Worm (Caenorhabditis elegans) whole organism, late embryonic: ENCODE measurements around the gene srx-76.

Experiments
- C08G9.2 ChIP-seq: sonication (generic microtip); optimal IDR thresholded peaks from 2 replicates; lab custom pipeline; 2016; ENCODE audit warnings: mild to moderate bottlenecking, missing genetic modification characterization, moderate library complexity, missing compliant biosample characterization
- F13H6.1 ChIP-seq: sonication (generic microtip); optimal IDR thresholded peaks from 2 replicates; lab custom pipeline; 2016; ENCODE audit warnings: missing genetic modification characterization, missing compliant biosample characterization
- K02D7.2 ChIP-seq: sonication (generic microtip); optimal IDR thresholded peaks from 2 replicates; lab custom pipeline; 2017; ENCODE audit warnings: mild to moderate bottlenecking, missing genetic modification characterization, missing compliant biosample characterization
- K09A11.1 ChIP-seq: sonication (generic microtip); optimal IDR thresholded peaks from 2 replicates; lab custom pipeline; 2017; ENCODE audit warnings: antibody characterized with exemption, mild to moderate bottlenecking, missing genetic modification characterization, missing compliant biosample characterization; ENCODE audit not compliant: insufficient read depth
- ahr-1 ChIP-seq: sonication (generic microtip); optimal IDR thresholded peaks from 2 replicates; lab custom pipeline; 2016; ENCODE audit warnings: missing genetic modification characterization, missing compliant biosample characterization
- ceh-14 ChIP-seq: sonication (generic microtip); optimal IDR thresholded peaks from 2 replicates; lab custom pipeline; 2016; ENCODE audit warnings: missing genotype, missing genetic modification characterization, missing compliant biosample characterization
- ceh-18 ChIP-seq: sonication (generic microtip); optimal IDR thresholded peaks from 2 replicates; lab custom pipeline; 2016; ENCODE audit warnings: missing genetic modification characterization, missing compliant biosample characterization
- ceh-22 ChIP-seq: sonication (generic microtip); optimal IDR thresholded peaks from 2 replicates; lab custom pipeline; 2017; ENCODE audit warnings: missing biosample characterization, missing genetic modification characterization
- ceh-24 ChIP-seq: sonication (generic microtip); optimal IDR thresholded peaks from 2 replicates; lab custom pipeline; 2016; ENCODE audit warnings: mild to moderate bottlenecking, missing genetic modification characterization, missing compliant biosample characterization
- ceh-30 ChIP-seq: fragments of 150-350 bp; optimal IDR thresholded peaks from 2 replicates; lab custom pipeline; 2014; ENCODE audit warnings: missing biosample characterization, missing genetic modification characterization
- ceh-31 ChIP-seq: sonication (generic microtip); optimal IDR thresholded peaks from 2 replicates; lab custom pipeline; 2016; ENCODE audit warnings: missing genetic modification characterization, missing compliant biosample characterization
- ceh-48 ChIP-seq: sonication (generic microtip); optimal IDR thresholded peaks from 2 replicates; lab custom pipeline; 2016; ENCODE audit warnings: missing genetic modification characterization, inconsistent platforms, missing compliant biosample characterization
- ceh-6 ChIP-seq: fragments of 200-800 bp; sonication (Bioruptor generic); optimal IDR thresholded peaks from 2 replicates; lab custom pipeline; 2018; ENCODE audit warnings: mild to moderate bottlenecking, missing genetic modification characterization, missing compliant biosample characterization
- che-1 ChIP-seq: sonication (generic microtip); optimal IDR thresholded peaks from 2 replicates; lab custom pipeline; 2016; ENCODE audit warnings: mild to moderate bottlenecking, missing genetic modification characterization, missing compliant biosample characterization
- dmd-4 ChIP-seq: sonication (generic microtip); optimal IDR thresholded peaks from 2 replicates; lab custom pipeline; 2016; ENCODE audit warnings: borderline replicate concordance, missing genetic modification characterization, missing compliant biosample characterization
- elt-2 ChIP-seq: sonication (generic microtip); optimal IDR thresholded peaks from 2 replicates; lab custom pipeline; 2016; ENCODE audit warnings: missing genetic modification reagents, missing genetic modification characterization, missing compliant biosample characterization
- elt-4 ChIP-seq: sonication (generic microtip); optimal IDR thresholded peaks from 2 replicates; lab custom pipeline; 2016; ENCODE audit warnings: missing genetic modification characterization, missing compliant biosample characterization
- ets-4 ChIP-seq: sonication (generic microtip); optimal IDR thresholded peaks from 2 replicates; lab custom pipeline; 2016; ENCODE audit warnings: missing genetic modification characterization, missing compliant biosample characterization
- eyg-1 ChIP-seq: sonication (generic microtip); optimal IDR thresholded peaks from 2 replicates; lab custom pipeline; 2016; ENCODE audit warnings: missing genotype, missing genetic modification characterization, missing compliant biosample characterization
- fax-1 ChIP-seq: sonication (generic microtip); optimal IDR thresholded peaks from 2 replicates; lab custom pipeline; 2016; ENCODE audit warnings: missing genotype, missing genetic modification characterization, missing compliant biosample characterization
- fkh-10 ChIP-seq: fragments of 150-350 bp; optimal IDR thresholded peaks from 2 replicates; lab custom pipeline; 2014; ENCODE audit warnings: missing biosample characterization, missing genetic modification reagents, missing genetic modification characterization
- fkh-6 ChIP-seq: sonication (generic microtip); optimal IDR thresholded peaks from 2 replicates; lab custom pipeline; 2016; ENCODE audit warnings: missing genetic modification characterization, missing compliant biosample characterization
- gmeb-2 ChIP-seq: sonication (generic microtip); optimal IDR thresholded peaks from 2 replicates; lab custom pipeline; 2016; ENCODE audit warnings: missing genetic modification characterization, inconsistent platforms, missing compliant biosample characterization
- hlh-30 ChIP-seq: sonication (generic microtip); optimal IDR thresholded peaks from 2 replicates; lab custom pipeline; 2017; ENCODE audit warnings: antibody characterized with exemption, missing genetic modification characterization, missing compliant biosample characterization; ENCODE audit not compliant: insufficient read depth
- hlh-6 ChIP-seq: sonication (generic microtip); optimal IDR thresholded peaks from 2 replicates; lab custom pipeline; 2016; ENCODE audit warnings: missing genotype, missing genetic modification characterization, missing compliant biosample characterization
- hlh-8 ChIP-seq: sonication (generic microtip); optimal IDR thresholded peaks from 2 replicates; lab custom pipeline; 2016; ENCODE audit warnings: missing genotype, missing genetic modification characterization, missing compliant biosample characterization
- lim-6 ChIP-seq: sonication (generic microtip); optimal IDR thresholded peaks from 2 replicates; lab custom pipeline; 2016; ENCODE audit warnings: missing genetic modification characterization, missing compliant biosample characterization
- lin-11 ChIP-seq: fragments of 200-800 bp; sonication (Bioruptor generic); optimal IDR thresholded peaks from 2 replicates; lab custom pipeline; 2018; ENCODE audit warnings: mild to moderate bottlenecking, missing genetic modification characterization, missing compliant biosample characterization
- mec-3 ChIP-seq: sonication (generic microtip); optimal IDR thresholded peaks from 2 replicates; lab custom pipeline; 2016; ENCODE audit warnings: borderline replicate concordance, missing genetic modification characterization, missing compliant biosample characterization
- nhr-11 ChIP-seq: fragments of 150-350 bp; optimal IDR thresholded peaks from 2 replicates; lab custom pipeline; 2014; ENCODE audit warnings: missing biosample characterization, missing genetic modification characterization
- pax-1 ChIP-seq: fragments of 150-350 bp; optimal IDR thresholded peaks from 2 replicates; lab custom pipeline; 2014; ENCODE audit warnings: missing biosample characterization, missing genetic modification characterization
- pha-4 ChIP-seq: fragments of 150-350 bp; optimal IDR thresholded peaks from 2 replicates; lab custom pipeline; 2018; ENCODE audit warnings: missing biosample characterization, missing genetic modification reagents, missing genetic modification characterization
- pros-1 ChIP-seq: fragments of 150-350 bp; optimal IDR thresholded peaks from 2 replicates; lab custom pipeline; 2014; ENCODE audit warnings: missing biosample characterization, missing genetic modification reagents, missing genetic modification characterization
- sox-2 ChIP-seq: fragments of 200-800 bp; sonication (Bioruptor generic); IDR thresholded peaks from 2 replicates; pipeline ENCODE4 v1.3.6; 2022; ENCODE audit warnings: missing genetic modification reagents, missing genetic modification characterization, missing compliant biosample characterization
- sox-4 ChIP-seq: sonication (generic microtip); optimal IDR thresholded peaks from 2 replicates; lab custom pipeline; 2017; ENCODE audit warnings: mild to moderate bottlenecking, missing genetic modification characterization, inconsistent platforms, missing compliant biosample characterization
- syd-9 ChIP-seq: sonication (generic microtip); optimal IDR thresholded peaks from 2 replicates; lab custom pipeline; 2016; ENCODE audit warnings: mild to moderate bottlenecking, missing genetic modification characterization, moderate library complexity, missing compliant biosample characterization
- ttx-3 ChIP-seq: sonication (generic microtip); optimal IDR thresholded peaks from 2 replicates; lab custom pipeline; 2016; ENCODE audit warnings: missing genetic modification reagents, missing genetic modification characterization, missing compliant biosample characterization
- unc-42 ChIP-seq: sonication (generic microtip); optimal IDR thresholded peaks from 2 replicates; lab custom pipeline; 2016; ENCODE audit warnings: missing genotype, missing genetic modification characterization, missing compliant biosample characterization
- unc-55 ChIP-seq: sonication (generic microtip); optimal IDR thresholded peaks from 2 replicates; lab custom pipeline; 2017; ENCODE audit warnings: missing biosample characterization, missing genetic modification reagents, missing genetic modification characterization
- zip-5 ChIP-seq: sonication (generic microtip); optimal IDR thresholded peaks from 2 replicates; lab custom pipeline; 2016; ENCODE audit warnings: missing genetic modification characterization, missing compliant biosample characterization
- ztf-16 ChIP-seq: sonication (generic microtip); optimal IDR thresholded peaks from 2 replicates; lab custom pipeline; 2017; ENCODE audit warnings: missing genetic modification characterization, missing compliant biosample characterization

srx-76 gene

DNA sequence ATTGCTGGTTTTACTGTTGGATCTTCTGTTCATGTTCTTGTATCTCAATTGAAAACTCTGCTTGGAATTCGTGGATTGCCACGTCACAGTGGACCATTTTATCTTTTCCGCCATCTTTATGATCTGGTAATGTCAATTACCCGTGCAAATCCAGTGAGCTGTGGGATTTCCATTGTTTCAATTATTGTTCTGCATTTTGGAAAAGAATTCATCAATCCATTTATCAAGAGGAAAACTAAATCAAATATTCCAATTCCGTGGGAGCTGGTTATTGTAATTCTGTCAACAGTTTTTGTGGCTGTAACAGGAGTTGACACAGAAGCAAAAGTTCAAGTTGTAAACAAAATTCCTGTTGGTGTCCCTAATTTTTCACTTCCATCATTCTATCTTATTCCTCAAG lies 15.0 kb upstream of the srx-76 start:
- TF ChIP-seq F13H6.1 (tag; lab: Kevin White, UChicago) (no peak), gmeb-2 (tag; lab: Kevin White, UChicago) (no peak), ztf-16 (tag; lab: Kevin White, UChicago) (no peak), C08G9.2 (tag; lab: Kevin White, UChicago) (no peak), ets-4 (no peak), sox-2 (no peak), ceh-31 (no peak), sox-4 (tag; lab: Kevin White, UChicago) (no peak), ceh-30 (no peak), pax-1 (tag; lab: Kevin White, UChicago) (no peak), K02D7.2 (tag; lab: Kevin White, UChicago) (no peak), pros-1 (tag; lab: Kevin White, UChicago) (no peak), ahr-1 (tag; lab: Kevin White, UChicago) (no peak), ceh-6 (no peak), pha-4 (no peak)

DNA sequence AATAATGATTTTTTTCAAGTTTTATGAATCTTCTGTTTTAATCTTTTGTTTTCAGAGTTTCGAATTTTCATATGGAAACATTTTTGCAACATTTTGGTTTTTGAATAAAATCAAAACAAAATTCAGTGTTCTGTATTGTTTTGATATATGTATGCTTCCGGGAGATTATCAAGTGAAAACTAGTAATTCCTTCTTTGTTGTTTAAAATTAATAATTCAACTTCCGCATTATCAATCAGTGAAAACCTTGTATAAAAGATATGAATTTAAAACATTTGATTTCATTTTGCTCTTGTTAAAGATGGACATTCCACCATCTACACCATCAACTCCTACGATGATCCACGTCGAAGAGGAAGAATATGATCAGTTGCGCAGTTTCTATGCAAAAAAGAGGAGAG lies 11.9 kb upstream of the srx-76 start, which contains the start of gene sulp-5:
Gene sulp-5 (plus strand): TSS at position 301 of the 400 bp plus-strand sequence.
- no peak for TF ChIP-seq pax-1 (tag; lab: Kevin White, UChicago)
- TF ChIP-seq che-1 (tag; lab: Kevin White, UChicago): no peak
- no peak for TF ChIP-seq eyg-1 (tag; lab: Kevin White, UChicago)
- TF ChIP-seq syd-9 (tag; lab: Kevin White, UChicago): no peak
- TF ChIP-seq lim-6 (tag; lab: Kevin White, UChicago): no peak
- TF ChIP-seq zip-5 (tag; lab: Kevin White, UChicago): no peak
- no peak for TF ChIP-seq elt-4 (tag; lab: Kevin White, UChicago)
- TF ChIP-seq pha-4: no peak
- no peak for TF ChIP-seq C08G9.2 (tag; lab: Kevin White, UChicago)
- TF ChIP-seq ceh-24 (tag; lab: Kevin White, UChicago): no peak
- no peak for TF ChIP-seq sox-4 (tag; lab: Kevin White, UChicago)
- TF ChIP-seq mec-3 (tag; lab: Kevin White, UChicago): no peak

DNA sequence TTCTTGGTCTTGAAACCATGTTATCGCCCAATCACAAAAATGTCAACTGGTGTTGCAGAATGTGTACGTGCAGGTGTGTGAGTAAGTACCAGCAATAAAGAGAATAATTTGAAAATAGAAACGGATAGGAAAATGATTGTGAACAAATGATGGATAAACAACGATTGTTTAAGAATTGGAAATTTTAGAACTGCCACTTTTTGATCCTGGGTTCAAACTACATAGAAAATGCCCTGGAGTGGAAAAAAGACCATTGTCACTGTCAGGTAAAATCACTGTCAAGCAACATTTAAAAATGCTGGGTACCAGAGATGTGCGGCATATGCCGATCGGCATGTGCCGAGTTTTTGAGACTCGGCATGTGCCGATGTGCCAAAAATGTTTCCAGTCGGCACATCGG lies 8.4 kb upstream of the srx-76 start:
- no peak for TF ChIP-seq unc-42
- TF ChIP-seq K09A11.1 (tag; lab: Kevin White, UChicago): peak; percentile 39

DNA sequence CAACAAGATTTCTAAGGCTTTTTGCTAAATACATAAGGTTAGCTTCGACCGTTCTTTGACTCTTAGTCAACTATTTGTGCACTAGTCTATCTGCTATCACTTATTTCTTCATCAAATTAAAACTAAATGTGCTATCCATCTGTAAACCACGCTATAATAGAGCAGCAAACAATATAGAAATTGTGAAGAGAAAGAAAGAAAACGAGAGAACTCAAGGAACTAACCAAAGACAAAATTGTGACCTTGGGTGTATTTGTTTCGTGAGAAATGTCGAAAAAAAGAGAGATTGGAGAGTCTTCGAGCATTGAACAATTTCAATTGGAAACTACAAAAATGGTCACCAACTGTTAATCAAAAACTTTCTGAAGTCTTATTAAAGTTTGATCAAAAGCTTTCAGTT lies 6.5 kb upstream of the srx-76 start:
- no peak for TF ChIP-seq ttx-3 (tag; lab: Kevin White, UChicago)
- no peak for TF ChIP-seq C08G9.2 (tag; lab: Kevin White, UChicago)

DNA sequence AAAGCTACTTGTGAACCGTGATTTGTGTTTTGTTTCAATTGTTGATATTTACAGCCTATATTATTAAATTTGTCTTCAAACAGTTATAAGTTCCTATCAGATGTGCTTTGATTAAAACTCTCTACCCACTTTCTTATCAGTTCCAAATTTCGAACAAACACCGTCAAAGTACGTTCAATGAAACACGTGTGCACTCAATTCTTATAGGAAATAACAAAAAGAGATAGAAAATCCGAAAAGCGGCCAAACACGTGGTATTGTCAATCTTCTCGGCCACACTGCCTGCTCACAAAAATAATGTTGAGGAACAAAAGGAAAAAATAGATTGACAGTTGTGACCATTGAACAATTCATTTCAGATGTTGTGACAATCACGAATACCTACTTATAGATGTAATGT lies 5.7 kb upstream of the srx-76 start:
- no peak for TF ChIP-seq pros-1 (tag; lab: Kevin White, UChicago)
- peak; percentile 38 for TF ChIP-seq elt-2
- no peak for TF ChIP-seq hlh-6 (tag; lab: Kevin White, UChicago)

DNA sequence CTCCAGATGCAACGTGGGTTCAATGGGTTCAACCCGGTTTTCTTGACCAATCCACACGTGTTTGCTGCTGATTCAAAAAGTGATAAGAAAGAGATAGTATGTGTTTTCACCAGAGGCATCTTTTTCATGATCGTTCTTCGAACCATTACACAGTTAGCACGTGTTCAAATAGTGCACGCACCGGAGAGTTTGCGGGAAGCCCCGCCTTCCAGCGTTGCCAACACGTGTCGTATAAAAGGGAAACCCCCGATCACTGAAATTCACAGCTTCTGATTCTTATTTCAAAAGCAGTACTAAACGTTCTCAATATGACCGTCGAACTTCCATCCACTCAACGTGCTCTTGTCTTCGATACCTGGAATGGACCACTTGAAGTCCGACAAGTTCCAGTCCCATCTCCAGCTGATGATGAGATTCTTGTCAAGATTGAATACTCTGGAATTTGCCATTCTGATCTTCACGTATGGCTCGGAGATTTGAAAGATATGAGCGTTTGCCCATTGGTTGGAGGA lies 3.6 kb upstream of the srx-76 start, which contains the start of gene adh-1:
Gene adh-1 (plus strand): TSS at position 261 of the 512 bp plus-strand sequence.
- TF ChIP-seq ceh-18 (tag; lab: Kevin White, UChicago) (peak; percentile 74), mec-3 (tag; lab: Kevin White, UChicago) (no peak)

DNA sequence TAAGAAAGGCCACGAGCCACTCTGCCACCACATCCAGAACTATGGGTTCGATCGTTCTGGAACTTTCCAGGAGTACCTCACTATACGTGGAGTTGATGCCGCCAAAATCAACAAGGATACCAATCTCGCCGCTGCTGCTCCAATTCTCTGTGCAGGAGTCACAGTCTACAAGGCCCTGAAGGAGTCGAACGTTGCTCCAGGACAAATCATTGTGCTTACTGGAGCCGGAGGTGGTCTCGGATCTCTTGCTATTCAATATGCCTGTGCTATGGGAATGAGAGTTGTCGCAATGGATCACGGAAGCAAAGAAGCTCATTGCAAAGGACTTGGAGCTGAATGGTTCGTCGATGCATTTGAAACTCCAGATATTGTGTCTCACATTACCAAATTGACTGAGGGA lies 3.0 kb upstream of the srx-76 start:
- no peak for TF ChIP-seq dmd-4 (tag; lab: Kevin White, UChicago)
- TF ChIP-seq ceh-22: no peak
- no peak for TF ChIP-seq syd-9 (tag; lab: Kevin White, UChicago)
- TF ChIP-seq ceh-30: no peak
- no peak for TF ChIP-seq fkh-10 (GFP tag; lab: Kevin White, UChicago)
- TF ChIP-seq hlh-30 (tag; lab: Kevin White, UChicago): no peak
- TF ChIP-seq nhr-11 (tag; lab: Kevin White, UChicago): no peak
- no peak for TF ChIP-seq che-1 (tag; lab: Kevin White, UChicago)
- no peak for TF ChIP-seq fkh-6 (tag; lab: Kevin White, UChicago)
- TF ChIP-seq ceh-48: no peak
- TF ChIP-seq ttx-3 (tag; lab: Kevin White, UChicago): no peak
- TF ChIP-seq ztf-16 (tag; lab: Kevin White, UChicago): no peak
- TF ChIP-seq unc-55 (GFP tag; lab: Kevin White, UChicago): no peak
- no peak for TF ChIP-seq elt-4 (tag; lab: Kevin White, UChicago)
- TF ChIP-seq fax-1 (tag; lab: Kevin White, UChicago): no peak
- no peak for TF ChIP-seq hlh-8 (tag; lab: Kevin White, UChicago)
- no peak for TF ChIP-seq lin-11 (tag; lab: Kevin White, UChicago)
- no peak for TF ChIP-seq ceh-14
